Fruit fly (Drosophila melanogaster): ENCODE measurements around the gene tal-2A.

- TF ChIP-seq CG17806 (tag; optimal IDR thresholded peaks at IDR 0.05) (no peak), CG10348 (GFP tag; IDR thresholded peaks at IDR 0.05) (no peak)
Measured at dm6 chr3R:13773350-13773749, 39.6 kb upstream of the tal-2A start.

All from whole organism, pupa.